Worm (Caenorhabditis elegans) whole organism, L1 larva: ENCODE data around the gene srj-11.

Experiments
- C04F5.9 ChIP-seq: sonication (generic microtip); optimal IDR thresholded peaks from 2 replicates; lab custom pipeline; 2016; ENCODE audit warnings: missing genetic modification characterization, missing compliant biosample characterization
- F16B12.6 ChIP-seq: fragments of 150-350 bp; optimal IDR thresholded peaks from 2 replicates; lab custom pipeline; 2014; ENCODE audit warnings: missing biosample characterization, missing genetic modification characterization
- ceh-63 ChIP-seq: fragments of 200-800 bp; sonication (Bioruptor generic); optimal IDR thresholded peaks from 2 replicates; lab custom pipeline; 2018; ENCODE audit warnings: mild to moderate bottlenecking, missing genetic modification characterization, missing compliant biosample characterization
- ceh-88 ChIP-seq: fragments of 200-800 bp; sonication (Bioruptor generic); IDR thresholded peaks from 2 replicates; pipeline ENCODE4 v1.3.6; 2022; ENCODE audit warnings: missing genetic modification characterization, missing compliant biosample characterization
- dpl-1 ChIP-seq, 3 experiments: fragments of 150-350 bp in 2 of 3; sonication (generic microtip) in 1 of 3; optimal IDR thresholded peaks; 2 replicates each; lab custom pipeline; 2014 to 2017; ENCODE audit warnings: missing biosample characterization in 3 of 3, missing genetic modification characterization in 3 of 3, missing genetic modification reagents in 3 of 3
- dsc-1 ChIP-seq: sonication (generic microtip); optimal IDR thresholded peaks from 2 replicates; lab custom pipeline; 2016; ENCODE audit warnings: mild to moderate bottlenecking, missing genetic modification characterization, missing compliant biosample characterization
- efl-3 ChIP-seq: fragments of 200-800 bp; sonication (Bioruptor generic); optimal IDR thresholded peaks from 2 replicates; lab custom pipeline; 2018; ENCODE audit warnings: mild to moderate bottlenecking, missing genetic modification characterization, missing compliant biosample characterization
- egl-27 ChIP-seq, 2 experiments: fragments of 150-350 bp in 1 of 2; sonication (generic microtip); optimal IDR thresholded peaks; 3 replicates each; lab custom pipeline; 2017 to 2018; ENCODE audit warnings: missing biosample characterization in 2 of 2, missing genetic modification characterization in 2 of 2, missing genetic modification reagents in 2 of 2
- elt-3 ChIP-seq, 6 experiments: fragments of 150-350 bp in 1 of 6; sonication (generic microtip); optimal IDR thresholded peaks; 2 replicates each; lab custom pipeline; 2017 to 2018; ENCODE audit warnings: missing biosample characterization in 6 of 6, missing genetic modification characterization in 6 of 6, inconsistent platforms in 1 of 6
- fkh-8 ChIP-seq: sonication (generic microtip); optimal IDR thresholded peaks from 2 replicates; lab custom pipeline; 2016; ENCODE audit warnings: mild to moderate bottlenecking, missing genetic modification characterization, missing compliant biosample characterization
- grh-1 ChIP-seq: fragments of 200-800 bp; sonication (Bioruptor generic); IDR thresholded peaks from 2 replicates; pipeline ENCODE4 v1.3.6; 2022; ENCODE audit warnings: missing genetic modification reagents, missing genetic modification characterization, missing compliant biosample characterization
- irx-1 ChIP-seq: sonication (generic microtip); optimal IDR thresholded peaks from 2 replicates; lab custom pipeline; 2016; ENCODE audit warnings: missing genetic modification characterization, missing compliant biosample characterization
- isw-1 ChIP-seq: fragments of 200-800 bp; sonication (Bioruptor generic); IDR thresholded peaks from 2 replicates; pipeline ENCODE4 v1.3.6; 2022; ENCODE audit warnings: missing genetic modification characterization, missing compliant biosample characterization
- lin-13 ChIP-seq: fragments of 150-350 bp; optimal IDR thresholded peaks from 2 replicates; lab custom pipeline; 2014; ENCODE audit warnings: missing biosample characterization, missing genetic modification reagents, missing genetic modification characterization
- lin-14 ChIP-seq: fragments of 200-800 bp; sonication (Bioruptor generic); optimal IDR thresholded peaks from 2 replicates; lab custom pipeline; 2018; ENCODE audit warnings: mild to moderate bottlenecking, missing genetic modification characterization, moderate library complexity, missing compliant biosample characterization
- lin-15B ChIP-seq: fragments of 150-350 bp; sonication (generic microtip); optimal IDR thresholded peaks from 3 replicates; lab custom pipeline; 2014; ENCODE audit warnings: missing biosample characterization, missing genetic modification characterization
- lin-35 ChIP-seq, 2 experiments: fragments of 150-350 bp; optimal IDR thresholded peaks; 2 replicates each; lab custom pipeline; 2014; ENCODE audit warnings: missing biosample characterization in 2 of 2, missing genetic modification characterization in 2 of 2, missing genetic modification reagents in 2 of 2
- lsy-2 ChIP-seq, 2 experiments: fragments of 150-350 bp; optimal IDR thresholded peaks; 2 replicates each; lab custom pipeline; 2014; ENCODE audit warnings: missing biosample characterization in 2 of 2, missing genetic modification characterization in 2 of 2
- mab-9 ChIP-seq: fragments of 200-800 bp; sonication (Bioruptor generic); IDR thresholded peaks from 2 replicates; pipeline ENCODE4 v1.3.6; 2022; ENCODE audit warnings: missing genetic modification reagents, missing genetic modification characterization, missing compliant biosample characterization
- nhr-11 ChIP-seq: fragments of 150-350 bp; optimal IDR thresholded peaks from 2 replicates; lab custom pipeline; 2014; ENCODE audit warnings: missing biosample characterization, missing genetic modification characterization
- nhr-20 ChIP-seq: sonication (generic microtip); optimal IDR thresholded peaks from 2 replicates; lab custom pipeline; 2016; ENCODE audit warnings: mild to moderate bottlenecking, missing genetic modification characterization, missing compliant biosample characterization
- nhr-237 ChIP-seq: fragments of 150-350 bp; optimal IDR thresholded peaks from 2 replicates; lab custom pipeline; 2014; ENCODE audit warnings: missing biosample characterization, missing genetic modification characterization
- nhr-28 ChIP-seq: fragments of 150-350 bp; optimal IDR thresholded peaks from 2 replicates; lab custom pipeline; 2014; ENCODE audit warnings: missing biosample characterization, missing genetic modification characterization
- nhr-71 ChIP-seq: sonication (generic microtip); optimal IDR thresholded peaks from 2 replicates; lab custom pipeline; 2016; ENCODE audit warnings: mild to moderate bottlenecking, missing genetic modification characterization, moderate library complexity, missing compliant biosample characterization
- nhr-77 ChIP-seq: fragments of 150-350 bp; optimal IDR thresholded peaks from 2 replicates; lab custom pipeline; 2014; ENCODE audit warnings: missing biosample characterization, missing genetic modification characterization
- nhr-85 ChIP-seq: sonication (generic microtip); peaks from one replicate; lab custom pipeline; 2016; ENCODE audit warnings: missing genetic modification characterization, inconsistent platforms, missing compliant biosample characterization
- pag-3 ChIP-seq: sonication (generic microtip); optimal IDR thresholded peaks from 2 replicates; lab custom pipeline; 2017; ENCODE audit warnings: missing genetic modification characterization, mild to moderate bottlenecking, missing compliant biosample characterization, antibody characterized with exemption, borderline replicate concordance; ENCODE audit not compliant: insufficient read depth
- pax-3 ChIP-seq: fragments of 200-800 bp; sonication (Bioruptor generic); optimal IDR thresholded peaks from 2 replicates; lab custom pipeline; 2018; ENCODE audit warnings: mild to moderate bottlenecking, missing genetic modification characterization, moderate library complexity, missing compliant biosample characterization
- pqm-1 ChIP-seq: sonication (generic microtip); optimal IDR thresholded peaks from 3 replicates; lab custom pipeline; 2017; ENCODE audit warnings: missing biosample characterization, missing genetic modification characterization
- rnt-1 ChIP-seq: sonication (generic microtip); optimal IDR thresholded peaks from 2 replicates; lab custom pipeline; 2016; ENCODE audit warnings: mild to moderate bottlenecking, missing genetic modification characterization, moderate library complexity, missing compliant biosample characterization
- skn-1 ChIP-seq: fragments of 150-350 bp; optimal IDR thresholded peaks from 2 replicates; lab custom pipeline; 2014; ENCODE audit warnings: missing biosample characterization, missing genetic modification characterization
- snu-23 ChIP-seq: sonication (generic microtip); optimal IDR thresholded peaks from 2 replicates; lab custom pipeline; 2016; ENCODE audit warnings: missing genetic modification characterization, missing compliant biosample characterization
- sptf-1 ChIP-seq: fragments of 150-350 bp; optimal IDR thresholded peaks from 2 replicates; lab custom pipeline; 2014; ENCODE audit warnings: missing biosample characterization, missing genetic modification characterization
- tbx-2 ChIP-seq: sonication (generic microtip); optimal IDR thresholded peaks from 2 replicates; lab custom pipeline; 2016; ENCODE audit warnings: missing genetic modification characterization, missing compliant biosample characterization
- unc-62 ChIP-seq: fragments of 150-350 bp; optimal IDR thresholded peaks from 2 replicates; lab custom pipeline; 2014; ENCODE audit warnings: missing biosample characterization, missing genetic modification reagents, missing genetic modification characterization
- unc-98 ChIP-seq: fragments of 200-800 bp; sonication (Bioruptor generic); IDR thresholded peaks from 2 replicates; pipeline ENCODE4 v1.3.6; 2022; ENCODE audit warnings: missing genetic modification characterization, missing compliant biosample characterization
- ztf-11 ChIP-seq, 2 experiments: sonication (generic microtip); optimal IDR thresholded peaks; 2 replicates each; lab custom pipeline; 2016 to 2017; ENCODE audit warnings: missing genetic modification characterization in 2 of 2, missing biosample characterization in 1 of 2, missing compliant biosample characterization in 1 of 2

Gene srj-11

DNA sequence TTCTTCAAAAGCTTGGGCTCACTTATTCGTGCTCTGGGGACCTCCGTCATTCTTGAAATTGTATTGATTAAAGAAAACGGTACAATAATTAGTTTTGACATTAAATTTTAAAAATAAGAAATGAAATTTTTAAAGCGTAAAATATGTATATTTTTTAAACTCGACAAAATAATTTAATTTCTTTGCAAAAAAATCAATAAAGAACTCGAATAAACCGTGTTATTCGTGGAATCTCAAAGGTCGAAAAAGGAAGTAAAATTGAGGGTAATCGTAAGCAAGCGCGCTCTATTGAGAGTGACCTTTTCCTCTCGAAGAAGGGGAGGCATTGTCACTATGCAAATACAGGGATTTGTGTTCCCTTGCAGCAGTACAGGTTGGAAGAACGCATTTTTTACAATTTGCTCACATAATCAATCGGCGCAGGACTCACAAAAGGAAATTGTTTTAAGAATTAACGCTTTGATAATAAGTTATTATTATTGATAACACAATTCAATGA lies 46.2 kb upstream of the srj-11 start, which contains the start of gene Y73C8B.2 (continued):
- TF ChIP-seq ceh-63 (GFP tag; lab: Kevin White, UChicago): no peak
- TF ChIP-seq dpl-1 (GFP tag; optimal IDR thresholded peaks at IDR 0.05; lab: Kevin White, UChicago): peak in 1 of 3 experiments; percentile 67
- TF ChIP-seq ceh-88 (GFP tag; lab: Robert Waterston, UW): no peak
- TF ChIP-seq, all 84 proteins: peak for 17

DNA sequence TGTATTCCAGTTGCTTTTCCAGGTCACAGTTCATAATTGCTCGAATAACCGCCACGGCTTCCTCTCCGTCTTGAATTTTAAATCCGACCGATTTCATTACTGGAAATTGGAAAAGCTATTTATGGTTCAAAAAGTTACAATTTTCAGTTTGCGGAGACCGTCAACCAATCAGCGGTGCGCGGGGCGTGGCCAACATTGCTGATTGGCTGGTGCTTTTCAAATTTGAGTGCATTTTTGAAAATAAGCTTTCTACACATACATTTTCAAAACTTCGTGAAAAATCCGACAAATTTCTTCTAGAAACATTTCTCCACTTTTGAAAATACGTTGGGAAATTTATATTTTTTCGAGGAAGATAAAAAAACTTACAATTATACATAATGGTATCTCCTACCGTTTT lies 45.4 kb upstream of the srj-11 start:
- TF ChIP-seq nhr-237: no peak
- no peak for TF ChIP-seq dsc-1

DNA sequence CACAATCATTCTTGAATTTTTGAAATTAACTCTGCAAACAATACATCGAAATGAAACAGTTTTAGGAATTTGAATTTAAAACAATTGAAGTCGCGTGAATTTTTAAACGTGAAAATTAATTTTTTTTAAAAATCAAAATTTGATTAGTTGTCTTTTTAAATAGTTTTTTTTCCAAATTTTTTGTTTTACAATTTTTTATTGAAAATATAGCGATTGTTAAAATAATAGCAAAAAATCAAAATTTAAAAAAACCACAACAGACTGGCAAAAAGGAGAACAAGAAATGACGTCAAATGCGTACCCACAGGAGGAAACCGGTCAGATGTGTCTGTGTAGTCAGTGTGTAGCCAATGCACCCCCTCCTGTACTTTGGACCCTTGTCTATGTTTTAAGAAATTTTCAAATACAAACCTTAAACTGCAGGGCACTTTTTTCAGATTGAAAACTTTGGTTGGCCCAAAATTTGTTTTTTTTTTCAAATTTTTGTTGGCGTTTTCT lies 44.3 kb upstream of the srj-11 start, which contains the start of the genes Y73C8B.1 and Y73C8B.5:
Gene Y73C8B.1 (minus strand): TSS at position 51 of the 498 bp plus-strand sequence.
Gene Y73C8B.5 (plus strand): TSS at position 437 of the 498 bp plus-strand sequence.
- TF ChIP-seq pax-3: no peak
- no peak for TF ChIP-seq ceh-63 (GFP tag; lab: Kevin White, UChicago)
- no peak for TF ChIP-seq C04F5.9
- no peak for TF ChIP-seq nhr-28 (tag; lab: Kevin White, UChicago)
- TF ChIP-seq unc-62 (GFP tag; lab: Kevin White, UChicago): no peak
- no peak for TF ChIP-seq lin-13 (GFP tag; lab: Kevin White, UChicago)
- TF ChIP-seq snu-23 (GFP tag; lab: Kevin White, UChicago): peak; percentile 8
- TF ChIP-seq nhr-11 (tag; lab: Kevin White, UChicago): peak; percentile 42
- TF ChIP-seq pag-3 (tag; lab: Kevin White, UChicago): no peak
- no peak for TF ChIP-seq unc-98 (GFP tag; lab: Robert Waterston, UW)
- TF ChIP-seq egl-27 (tag; optimal IDR thresholded peaks at IDR 0.05; lab: Kevin White, UChicago): no peak
- TF ChIP-seq skn-1 (tag; lab: Kevin White, UChicago): no peak
- peak; percentile 33 for TF ChIP-seq nhr-20 (tag; lab: Kevin White, UChicago)
- peak; percentile 61 for TF ChIP-seq grh-1 (GFP tag; lab: Robert Waterston, UW)
- no peak for TF ChIP-seq lin-15B (tag; lab: Kevin White, UChicago)
- TF ChIP-seq efl-3: no peak
- no peak for TF ChIP-seq isw-1
- TF ChIP-seq mab-9 (GFP tag; lab: Robert Waterston, UW): no peak
- TF ChIP-seq nhr-237: no peak
- no peak for TF ChIP-seq lin-14 (GFP tag; lab: Kevin White, UChicago)
- TF ChIP-seq fkh-8: no peak
- TF ChIP-seq F16B12.6: no peak
- no peak for TF ChIP-seq elt-3 (tag; optimal IDR thresholded peaks at IDR 0.05; lab: Kevin White, UChicago)
- no peak for TF ChIP-seq ceh-88 (GFP tag; lab: Robert Waterston, UW)
- no peak for TF ChIP-seq tbx-2 (tag; lab: Kevin White, UChicago)
- TF ChIP-seq ztf-11 (tag; optimal IDR thresholded peaks at IDR 0.05; lab: Kevin White, UChicago): no peak
- no peak for TF ChIP-seq pqm-1 (tag; lab: Kevin White, UChicago)
- no peak for TF ChIP-seq dsc-1
- TF ChIP-seq nhr-77 (tag; lab: Kevin White, UChicago): no peak
- peak; percentile 29 for TF ChIP-seq nhr-71 (tag; lab: Kevin White, UChicago)
- TF ChIP-seq lin-35 (GFP tag; optimal IDR thresholded peaks at IDR 0.05; lab: Kevin White, UChicago): peak in 1 of 2 experiments; percentile 45
- TF ChIP-seq nhr-85 (tag; lab: Kevin White, UChicago): peak; percentile 2
- no peak for TF ChIP-seq lsy-2 (tag; optimal IDR thresholded peaks at IDR 0.05; lab: Kevin White, UChicago)
- TF ChIP-seq, all 84 proteins: peak for 7

DNA sequence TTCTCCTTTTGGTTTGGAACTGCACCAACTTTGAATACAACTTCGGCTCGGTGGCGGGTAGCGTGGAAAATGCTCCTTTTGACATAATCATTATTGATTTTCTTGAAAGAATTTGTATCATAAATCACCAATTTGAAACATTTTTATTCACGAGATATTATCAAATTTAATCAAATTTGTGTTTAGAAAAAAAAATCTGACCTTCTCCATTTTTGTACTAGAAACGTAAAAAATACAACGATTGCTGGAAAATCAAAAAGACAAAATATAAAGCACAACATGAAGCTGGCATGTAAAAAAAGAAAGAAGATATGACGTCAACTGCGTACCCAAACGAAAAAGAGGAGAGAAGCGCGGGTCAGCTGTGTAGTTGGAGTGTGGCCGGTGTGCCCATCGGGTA lies 40.9 kb upstream of the srj-11 start, which contains the start of gene K08D9.4:
Gene K08D9.4 (minus strand): TSS at position 101 of the 400 bp plus-strand sequence.
- TF ChIP-seq lsy-2 (tag; optimal IDR thresholded peaks at IDR 0.05; lab: Kevin White, UChicago) (no peak), rnt-1 (tag; lab: Kevin White, UChicago) (peak; percentile 3), sptf-1 (tag; lab: Kevin White, UChicago) (no peak), irx-1 (no peak)
